Worm (Caenorhabditis elegans) whole organism, L3 larva: ENCODE results near the gene picd-1.

ENCODE experiments used
- R02D3.7 ChIP-seq: fragments of 150-350 bp; optimal IDR thresholded peaks from 2 replicates; lab custom pipeline; 2014; ENCODE audit warnings: missing biosample characterization, missing genetic modification characterization
- ZK546.5 ChIP-seq: sonication (generic microtip); optimal IDR thresholded peaks from 2 replicates; lab custom pipeline; 2017; ENCODE audit warnings: missing biosample characterization, missing genetic modification characterization
- aly-2 ChIP-seq: fragments of 150-350 bp; optimal IDR thresholded peaks from 2 replicates; lab custom pipeline; 2014; ENCODE audit warnings: missing biosample characterization, missing genetic modification characterization
- ama-1 ChIP-seq: fragments of 150-350 bp; optimal IDR thresholded peaks from 2 replicates; lab custom pipeline; 2018
- ceh-16 ChIP-seq: sonication (generic microtip); optimal IDR thresholded peaks from 2 replicates; lab custom pipeline; 2017; ENCODE audit warnings: missing biosample characterization, missing genetic modification characterization
- ceh-28 ChIP-seq: fragments of 150-350 bp; optimal IDR thresholded peaks from 2 replicates; lab custom pipeline; 2014; ENCODE audit warnings: missing biosample characterization, missing genetic modification reagents, missing genetic modification characterization
- ceh-82 ChIP-seq: fragments of 150-350 bp; optimal IDR thresholded peaks from 2 replicates; lab custom pipeline; 2014; ENCODE audit warnings: missing biosample characterization, missing genetic modification characterization
- ceh-9 ChIP-seq: sonication (generic microtip); optimal IDR thresholded peaks from 2 replicates; lab custom pipeline; 2018; ENCODE audit warnings: missing biosample characterization, missing genetic modification characterization
- daf-12 ChIP-seq: fragments of 150-350 bp; optimal IDR thresholded peaks from 2 replicates; lab custom pipeline; 2014; ENCODE audit warnings: missing biosample characterization, missing genetic modification reagents, missing genetic modification characterization
- egl-27 ChIP-seq: sonication (generic microtip); optimal IDR thresholded peaks from 4 replicates; lab custom pipeline; 2017; ENCODE audit warnings: missing biosample characterization, missing genetic modification reagents, missing genetic modification characterization
- egl-5 ChIP-seq: fragments of 150-350 bp; optimal IDR thresholded peaks from 2 replicates; lab custom pipeline; 2017; ENCODE audit warnings: missing biosample characterization, missing genetic modification reagents, missing genetic modification characterization, inconsistent platforms
- elt-1 ChIP-seq: fragments of 150-350 bp; optimal IDR thresholded peaks from 2 replicates; lab custom pipeline; 2014; ENCODE audit warnings: missing biosample characterization, missing genetic modification characterization
- elt-2 ChIP-seq: sonication (generic microtip); optimal IDR thresholded peaks from 2 replicates; lab custom pipeline; 2016; ENCODE audit warnings: missing genetic modification reagents, mild to moderate bottlenecking, missing genetic modification characterization, missing compliant biosample characterization
- elt-3 ChIP-seq, 3 experiments: fragments of 150-350 bp in 1 of 3; sonication (generic microtip) in 2 of 3; optimal IDR thresholded peaks; 2 replicates in 2 of 3; 4 replicates in 1 of 3; lab custom pipeline; 2014 to 2017; ENCODE audit warnings: missing biosample characterization in 3 of 3, missing genetic modification characterization in 3 of 3
- eor-1 ChIP-seq, 2 experiments: fragments of 150-350 bp; optimal IDR thresholded peaks; 2 replicates each; lab custom pipeline; 2014 to 2018; ENCODE audit warnings: missing biosample characterization in 2 of 2, missing genetic modification characterization in 2 of 2
- fkh-10 ChIP-seq: sonication (generic microtip); optimal IDR thresholded peaks from 2 replicates; lab custom pipeline; 2017; ENCODE audit warnings: missing biosample characterization, missing genetic modification reagents, missing genetic modification characterization
- fkh-2 ChIP-seq: fragments of 150-350 bp; optimal IDR thresholded peaks from 2 replicates; lab custom pipeline; 2014; ENCODE audit warnings: missing biosample characterization, missing genetic modification reagents, missing genetic modification characterization
- hmg-11 ChIP-seq: sonication (generic microtip); optimal IDR thresholded peaks from 2 replicates; lab custom pipeline; 2016; ENCODE audit warnings: missing genetic modification characterization, missing compliant biosample characterization
- jun-1 ChIP-seq: fragments of 150-350 bp; optimal IDR thresholded peaks from 2 replicates; lab custom pipeline; 2014; ENCODE audit warnings: missing biosample characterization, missing genetic modification reagents, missing genetic modification characterization
- lin-15B ChIP-seq: fragments of 150-350 bp; optimal IDR thresholded peaks from 2 replicates; lab custom pipeline; 2014; ENCODE audit warnings: missing biosample characterization, missing genetic modification characterization
- lin-39 ChIP-seq: fragments of 150-350 bp; optimal IDR thresholded peaks from 2 replicates; lab custom pipeline; 2018; ENCODE audit warnings: missing biosample characterization, missing genetic modification reagents, missing genetic modification characterization
- lsy-12 ChIP-seq: sonication (generic microtip); optimal IDR thresholded peaks from 2 replicates; lab custom pipeline; 2016; ENCODE audit warnings: mild to moderate bottlenecking, missing genetic modification characterization, missing compliant biosample characterization
- mdl-1 ChIP-seq: fragments of 150-350 bp; optimal IDR thresholded peaks from 2 replicates; lab custom pipeline; 2014; ENCODE audit warnings: missing biosample characterization, missing genetic modification characterization
- mml-1 ChIP-seq: fragments of 150-350 bp; sonication (generic microtip); optimal IDR thresholded peaks from 3 replicates; lab custom pipeline; 2014; ENCODE audit warnings: missing biosample characterization, missing genetic modification characterization
- nfya-1 ChIP-seq: sonication (generic microtip); optimal IDR thresholded peaks from 2 replicates; lab custom pipeline; 2017; ENCODE audit warnings: missing genetic modification characterization, mild to moderate bottlenecking, missing compliant biosample characterization, antibody characterized with exemption, moderate library complexity; ENCODE audit not compliant: insufficient read depth
- nhr-11 ChIP-seq: fragments of 150-350 bp; optimal IDR thresholded peaks from 2 replicates; lab custom pipeline; 2014; ENCODE audit warnings: missing biosample characterization, missing genetic modification characterization
- nhr-12 ChIP-seq: fragments of 150-350 bp; optimal IDR thresholded peaks from 2 replicates; lab custom pipeline; 2014; ENCODE audit warnings: missing biosample characterization, missing genetic modification characterization
- nhr-23 ChIP-seq: fragments of 150-350 bp; optimal IDR thresholded peaks from 2 replicates; lab custom pipeline; 2014; ENCODE audit warnings: missing biosample characterization, missing genetic modification reagents, missing genetic modification characterization
- nhr-25 ChIP-seq: sonication (generic microtip); optimal IDR thresholded peaks from 2 replicates; lab custom pipeline; 2017; ENCODE audit warnings: missing biosample characterization, missing genetic modification characterization
- nhr-43 ChIP-seq: sonication (generic microtip); optimal IDR thresholded peaks from 2 replicates; lab custom pipeline; 2016; ENCODE audit warnings: mild to moderate bottlenecking, missing genetic modification characterization, missing compliant biosample characterization; ENCODE audit not compliant: poor library complexity, severe bottlenecking
- nhr-67 ChIP-seq: fragments of 150-350 bp; optimal IDR thresholded peaks from 2 replicates; lab custom pipeline; 2014; ENCODE audit warnings: missing biosample characterization, missing genetic modification characterization
- nhr-76 ChIP-seq: fragments of 150-350 bp; sonication (generic microtip); optimal IDR thresholded peaks from 5 replicates; lab custom pipeline; 2014; ENCODE audit warnings: missing biosample characterization, missing genetic modification characterization
- pha-4 ChIP-seq: fragments of 150-350 bp; optimal IDR thresholded peaks from 2 replicates; lab custom pipeline; 2014; ENCODE audit warnings: missing biosample characterization, missing genetic modification reagents, missing genetic modification characterization
- pqm-1 ChIP-seq: fragments of 150-350 bp; optimal IDR thresholded peaks from 2 replicates; lab custom pipeline; 2017; ENCODE audit warnings: missing biosample characterization, missing genetic modification characterization, inconsistent platforms
- sea-2 ChIP-seq: fragments of 150-350 bp; sonication (generic microtip); optimal IDR thresholded peaks from 4 replicates; lab custom pipeline; 2014; ENCODE audit warnings: missing biosample characterization, missing genetic modification reagents, missing genetic modification characterization
- skn-1 ChIP-seq: fragments of 150-350 bp; optimal IDR thresholded peaks from 2 replicates; lab custom pipeline; 2014; ENCODE audit warnings: missing biosample characterization, missing genetic modification characterization
- snpc-4 ChIP-seq: fragments of 150-350 bp; optimal IDR thresholded peaks from 2 replicates; lab custom pipeline; 2014; ENCODE audit warnings: missing biosample characterization, missing genetic modification characterization
- tbx-2 ChIP-seq: sonication (generic microtip); optimal IDR thresholded peaks from 2 replicates; lab custom pipeline; 2016; ENCODE audit warnings: mild to moderate bottlenecking, missing genetic modification characterization, missing compliant biosample characterization
- unc-39 ChIP-seq: sonication (generic microtip); optimal IDR thresholded peaks from 4 replicates; lab custom pipeline; 2017; ENCODE audit warnings: missing biosample characterization, missing genetic modification characterization
- unc-62 ChIP-seq: fragments of 150-350 bp; sonication (generic microtip); optimal IDR thresholded peaks from 4 replicates; lab custom pipeline; 2014; ENCODE audit warnings: missing biosample characterization, missing genetic modification reagents, missing genetic modification characterization
- zag-1 ChIP-seq: fragments of 150-350 bp; optimal IDR thresholded peaks from 2 replicates; lab custom pipeline; 2014; ENCODE audit warnings: missing biosample characterization, missing genetic modification characterization
- ztf-4 ChIP-seq: fragments of 150-350 bp; optimal IDR thresholded peaks from 2 replicates; lab custom pipeline; 2014; ENCODE audit warnings: missing biosample characterization, missing genetic modification characterization

Gene picd-1

ce11 chrV:104474-104873, at the start of gene picd-1:
Gene picd-1, plus strand, starts transcription at chrV:104825.
- TF ChIP-seq lin-15B (tag; lab: Kevin White, UChicago) = peak; percentile 99
- peak; percentile 29 for TF ChIP-seq snpc-4
- TF ChIP-seq hmg-11 (tag; lab: Kevin White, UChicago) = peak; percentile 75
- TF ChIP-seq eor-1 (tag; optimal IDR thresholded peaks at IDR 0.05; lab: Kevin White, UChicago) = no peak
- peak; percentile 51 for TF ChIP-seq skn-1
- TF ChIP-seq mml-1 (tag; lab: Kevin White, UChicago) = no peak
- TF ChIP-seq R02D3.7 = peak; percentile 91
- no peak for TF ChIP-seq ZK546.5
- no peak for TF ChIP-seq daf-12 (tag; lab: Kevin White, UChicago)
- peak; percentile 89 for TF ChIP-seq pha-4
- no peak for TF ChIP-seq ceh-28 (tag; lab: Kevin White, UChicago)
- TF ChIP-seq nhr-23 (tag; lab: Kevin White, UChicago) = peak; percentile 84
- TF ChIP-seq ama-1 (lab: Kevin White, UChicago) = peak; percentile 16
- peak; percentile 33 for TF ChIP-seq egl-5 (tag; lab: Kevin White, UChicago)
- peak; percentile 85 for TF ChIP-seq lin-39
- peak; percentile 73 for TF ChIP-seq nhr-25 (tag; lab: Kevin White, UChicago)
- peak; percentile 85 for TF ChIP-seq nfya-1 (tag; lab: Kevin White, UChicago)

- TF ChIP-seq elt-1 (tag; lab: Kevin White, UChicago) (no peak), unc-62 (GFP tag; lab: Kevin White, UChicago) (no peak), nhr-67 (tag; lab: Kevin White, UChicago) (no peak), sea-2 (GFP tag; lab: Kevin White, UChicago) (no peak), jun-1 (tag; lab: Kevin White, UChicago) (no peak), skn-1 (no peak), mml-1 (tag; lab: Kevin White, UChicago) (no peak), nhr-25 (tag; lab: Kevin White, UChicago) (no peak), nhr-12 (tag; lab: Kevin White, UChicago) (no peak), aly-2 (tag; lab: Kevin White, UChicago) (no peak), ama-1 (lab: Kevin White, UChicago) (no peak), mdl-1 (tag; lab: Kevin White, UChicago) (no peak)
- TF ChIP-seq, all 47 proteins: peak for 0
Observed at ce11 chrV:55946-56345, 48.7 kb upstream of the picd-1 start, which contains the start of gene srt-52. Gene srt-52, minus strand, starts transcription at chrV:56046.

ce11 chrV:58971-59370, 45.7 kb upstream of the picd-1 start, which contains the start of gene cyp-29A3:
Gene cyp-29A3, plus strand, starts transcription at chrV:59239.
- TF ChIP-seq elt-1 (tag; lab: Kevin White, UChicago) = no peak
- TF ChIP-seq nfya-1 (tag; lab: Kevin White, UChicago) = no peak
- TF ChIP-seq elt-2 (tag; lab: Kevin White, UChicago) = peak; percentile 20

ce11 chrV:63887-64286, 40.7 kb upstream of the picd-1 start:
- TF ChIP-seq nhr-11 (tag; lab: Kevin White, UChicago) (no peak), fkh-2 (tag; lab: Kevin White, UChicago) (no peak), lsy-12 (no peak), sea-2 (GFP tag; lab: Kevin White, UChicago) (no peak), tbx-2 (no peak), ZK546.5 (no peak), elt-2 (tag; lab: Kevin White, UChicago) (no peak), fkh-10 (GFP tag; lab: Kevin White, UChicago) (no peak), ztf-4 (tag; lab: Kevin White, UChicago) (no peak), zag-1 (tag; lab: Kevin White, UChicago) (no peak), nhr-25 (tag; lab: Kevin White, UChicago) (no peak), ceh-82 (no peak), nhr-67 (tag; lab: Kevin White, UChicago) (no peak), daf-12 (tag; lab: Kevin White, UChicago) (no peak), unc-39 (tag; lab: Kevin White, UChicago) (no peak)

- TF ChIP-seq ama-1 (lab: Kevin White, UChicago) (no peak), pqm-1 (tag; lab: Kevin White, UChicago) (no peak), aly-2 (tag; lab: Kevin White, UChicago) (no peak), daf-12 (tag; lab: Kevin White, UChicago) (no peak), nhr-25 (tag; lab: Kevin White, UChicago) (no peak), fkh-2 (tag; lab: Kevin White, UChicago) (no peak), elt-3 (tag; optimal IDR thresholded peaks at IDR 0.05; lab: Kevin White, UChicago) (no peak), snpc-4 (no peak), zag-1 (tag; lab: Kevin White, UChicago) (no peak), nhr-43 (tag; lab: Kevin White, UChicago) (no peak), eor-1 (tag; optimal IDR thresholded peaks at IDR 0.05; lab: Kevin White, UChicago) (no peak), ceh-16 (tag; lab: Kevin White, UChicago) (no peak), skn-1 (no peak), lin-15B (tag; lab: Kevin White, UChicago) (no peak), ceh-9 (tag; lab: Kevin White, UChicago) (no peak), egl-27 (tag; lab: Kevin White, UChicago) (no peak), ztf-4 (tag; lab: Kevin White, UChicago) (no peak), nhr-76 (tag; lab: Kevin White, UChicago) (no peak), lsy-12 (no peak), mml-1 (tag; lab: Kevin White, UChicago) (no peak)
Observed at ce11 chrV:66506-66905, 38.1 kb upstream of the picd-1 start.
